Fruit fly (Drosophila melanogaster): ENCODE data around the gene bor.

dm6 chr3R:16288714-16289291 is 24.9 kb upstream of the bor start:
- TF ChIP-seq CG17806 (tag; optimal IDR thresholded peaks at IDR 0.05) (no peak), Ets98B (GFP tag; IDR thresholded peaks at IDR 0.05) (no peak), CG12605 (GFP tag; IDR thresholded peaks at IDR 0.05) (no peak), CG32121 (GFP tag; IDR thresholded peaks at IDR 0.05) (no peak), fd96Ca (GFP tag; IDR thresholded peaks at IDR 0.05) (no peak)

All from whole organism, pupa.